Fruit fly (Drosophila melanogaster): ENCODE data around the gene wat.

- TF ChIP-seq psq (optimal IDR thresholded peaks at IDR 0.05): no peak
- TF ChIP-seq ttk (optimal IDR thresholded peaks at IDR 0.05): no peak
- no peak for TF ChIP-seq insv (optimal IDR thresholded peaks at IDR 0.05)
These were observed 35.5 kb upstream of the wat start, which contains the start of gene Sirt7 for dm6 chr3R:29055710-29056109.
